Worm (Caenorhabditis elegans) whole organism, early embryonic: ENCODE measurements around the gene C28H8.3.

ENCODE experiments used
- B0310.2 ChIP-seq: sonication (generic microtip); optimal IDR thresholded peaks from 2 replicates; lab custom pipeline; 2016; ENCODE audit warnings: mild to moderate bottlenecking, missing genetic modification characterization, missing compliant biosample characterization
- F13C5.2 ChIP-seq: sonication (generic microtip); optimal IDR thresholded peaks from 2 replicates; lab custom pipeline; 2017; ENCODE audit warnings: mild to moderate bottlenecking, missing genetic modification characterization, inconsistent platforms, missing compliant biosample characterization
- aly-1 ChIP-seq: sonication (generic microtip); optimal IDR thresholded peaks from 2 replicates; lab custom pipeline; 2016; ENCODE audit warnings: missing genetic modification characterization, missing compliant biosample characterization
- ama-1 ChIP-seq: fragments of 150-350 bp; optimal IDR thresholded peaks from 2 replicates; lab custom pipeline; 2014
- ceh-13 ChIP-seq: fragments of 200-800 bp; sonication (Bioruptor generic); optimal IDR thresholded peaks from 2 replicates; lab custom pipeline; 2018; ENCODE audit warnings: mild to moderate bottlenecking, missing genetic modification characterization, missing compliant biosample characterization
- ceh-36 ChIP-seq: sonication (generic microtip); optimal IDR thresholded peaks from 2 replicates; lab custom pipeline; 2016; ENCODE audit warnings: missing genetic modification characterization, inconsistent platforms, missing compliant biosample characterization
- ets-7 ChIP-seq: sonication (generic microtip); optimal IDR thresholded peaks from 2 replicates; lab custom pipeline; 2016; ENCODE audit warnings: missing genotype, missing genetic modification characterization, missing compliant biosample characterization
- flt-1 ChIP-seq: fragments of 200-800 bp; sonication (Bioruptor generic); IDR thresholded peaks from 2 replicates; pipeline ENCODE4 v1.3.6; 2022; ENCODE audit warnings: missing genetic modification characterization, missing compliant biosample characterization
- hmbx-1 ChIP-seq: sonication (generic microtip); optimal IDR thresholded peaks from 2 replicates; lab custom pipeline; 2016; ENCODE audit warnings: mild to moderate bottlenecking, missing genetic modification characterization, missing compliant biosample characterization
- hmg-4 ChIP-seq: fragments of 200-800 bp; sonication (Bioruptor generic); optimal IDR thresholded peaks from 2 replicates; lab custom pipeline; 2018; ENCODE audit warnings: mild to moderate bottlenecking, missing genetic modification characterization, missing compliant biosample characterization
- hnd-1 ChIP-seq: sonication (generic microtip); optimal IDR thresholded peaks from 2 replicates; lab custom pipeline; 2016; ENCODE audit warnings: missing genetic modification characterization, missing compliant biosample characterization
- pes-1 ChIP-seq: fragments of 200-800 bp; sonication (Bioruptor generic); IDR thresholded peaks from 2 replicates; pipeline ENCODE4 v1.3.6; 2022; ENCODE audit warnings: missing genetic modification reagents, missing genetic modification characterization, missing compliant biosample characterization
- scrt-1 ChIP-seq: fragments of 200-800 bp; sonication (Bioruptor generic); IDR thresholded peaks from 2 replicates; pipeline ENCODE4 v1.3.6; 2022; ENCODE audit warnings: missing genetic modification characterization, missing compliant biosample characterization
- sea-1 ChIP-seq: fragments of 200-800 bp; sonication (Bioruptor generic); conservative IDR thresholded peaks from 2 replicates; pipeline ENCODE4 v1.3.6; 2022; ENCODE audit warnings: missing genetic modification characterization, missing compliant biosample characterization
- tbx-11 ChIP-seq: fragments of 200-800 bp; sonication (Bioruptor generic); IDR thresholded peaks from 2 replicates; pipeline ENCODE4 v1.3.6; 2022; ENCODE audit warnings: missing genetic modification characterization, missing compliant biosample characterization
- tbx-37 ChIP-seq: fragments of 200-800 bp; sonication (Bioruptor generic); conservative IDR thresholded peaks from 2 replicates; pipeline ENCODE4 v1.3.6; 2022; ENCODE audit warnings: missing genetic modification reagents, missing genetic modification characterization, missing compliant biosample characterization
- tra-4 ChIP-seq: sonication (generic microtip); optimal IDR thresholded peaks from 2 replicates; lab custom pipeline; 2017; ENCODE audit warnings: missing genetic modification characterization, missing compliant biosample characterization

Gene C28H8.3

DNA sequence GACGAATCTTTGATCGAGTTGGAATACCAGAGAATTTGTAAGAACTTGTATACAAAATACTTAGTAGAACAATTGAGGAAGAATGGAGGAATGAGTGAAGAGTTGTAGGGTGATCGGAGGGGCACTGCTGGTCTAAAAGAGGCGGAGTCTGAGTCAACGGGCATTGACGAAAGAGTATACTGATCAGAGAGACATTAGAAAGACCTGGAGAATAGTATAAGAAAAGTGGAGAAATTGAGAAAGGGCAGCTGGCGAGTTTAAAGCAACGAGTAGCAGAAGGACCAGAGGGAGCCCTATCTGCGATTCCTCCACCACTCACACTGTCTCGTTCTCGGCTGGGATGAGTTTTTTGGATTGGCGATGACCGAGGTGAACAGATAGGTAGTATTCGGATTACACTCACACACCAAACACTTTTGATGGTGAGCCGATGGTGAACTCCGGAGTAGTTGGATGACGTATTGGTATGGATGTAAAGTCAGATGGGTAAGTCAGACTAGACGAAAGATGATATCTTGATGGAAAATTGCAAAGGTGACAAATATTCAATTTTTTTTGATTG, 23.0 kb downstream of the C28H8.3 start, which contains the start of gene EGAP1.5:
EGAP1.5 (plus strand) TSS at position 289 of the 562 bp plus-strand sequence.
- TF ChIP-seq tbx-37 (GFP tag; lab: Robert Waterston, UW) (no peak), ama-1 (lab: Kevin White, UChicago) (no peak), flt-1 (no peak), aly-1 (no peak), hnd-1 (tag; lab: Kevin White, UChicago) (no peak), hmbx-1 (tag; lab: Kevin White, UChicago) (no peak), tbx-11 (GFP tag; lab: Robert Waterston, UW) (no peak), ets-7 (tag; lab: Kevin White, UChicago) (no peak), B0310.2 (no peak), tra-4 (tag; lab: Kevin White, UChicago) (no peak), sea-1 (no peak), pes-1 (GFP tag; lab: Robert Waterston, UW) (no peak), hmg-4 (GFP tag; lab: Kevin White, UChicago) (no peak), scrt-1 (GFP tag; lab: Robert Waterston, UW) (no peak), ceh-36 (tag; lab: Kevin White, UChicago) (no peak), ceh-13 (GFP tag; lab: Kevin White, UChicago) (no peak), F13C5.2 (tag; lab: Kevin White, UChicago) (no peak)

DNA sequence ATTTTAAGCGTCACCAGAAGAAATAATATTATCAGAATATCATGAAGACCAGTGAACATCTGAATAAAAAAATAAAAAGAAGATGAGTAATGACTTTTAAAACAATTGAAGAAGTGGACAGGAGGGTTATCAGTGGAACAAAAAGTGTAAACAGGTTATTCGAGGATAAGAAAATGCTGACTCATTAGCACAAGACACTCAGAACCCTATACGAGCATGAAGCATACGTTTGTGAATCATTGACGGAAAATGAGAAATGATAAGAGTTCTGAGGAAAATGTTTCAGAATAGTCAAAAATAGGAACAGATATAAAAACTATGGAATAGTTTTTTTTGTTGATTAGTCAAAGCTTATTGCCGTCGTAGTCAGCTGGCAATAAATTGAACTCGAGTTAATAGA, 24.4 kb downstream of the C28H8.3 start, which contains the start of gene zmp-1:
zmp-1 (minus strand) TSS at position 101 of the 400 bp plus-strand sequence.
- TF ChIP-seq hnd-1 (tag; lab: Kevin White, UChicago), result no peak
- TF ChIP-seq tra-4 (tag; lab: Kevin White, UChicago), result no peak

DNA sequence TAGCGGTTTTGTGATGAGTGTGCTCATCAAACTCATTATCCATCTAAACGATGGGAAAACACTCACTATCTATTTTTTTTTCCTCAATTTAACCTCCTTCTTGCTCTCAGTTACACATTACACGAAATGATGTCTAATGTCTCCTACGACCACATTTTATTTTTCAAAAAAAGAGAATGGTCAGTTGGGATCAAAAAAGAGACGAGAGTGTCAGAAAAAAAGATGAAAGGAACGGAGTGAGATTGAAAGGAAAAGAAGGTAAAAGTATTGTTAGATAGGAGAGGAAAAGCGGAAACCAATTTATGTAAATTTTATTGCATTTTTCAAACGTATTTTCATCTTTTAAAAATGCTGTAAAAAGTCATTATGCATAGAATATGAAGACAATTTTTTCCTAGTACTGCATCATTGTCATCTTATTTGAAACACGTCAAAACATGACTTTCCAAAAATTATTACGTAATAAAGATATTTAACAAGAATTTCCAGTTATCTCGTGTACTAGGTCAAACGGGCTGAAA, 25.7 kb downstream of the C28H8.3 start:
- no peak for TF ChIP-seq scrt-1 (GFP tag; lab: Robert Waterston, UW)
- TF ChIP-seq ceh-13 (GFP tag; lab: Kevin White, UChicago), result no peak
- no peak for TF ChIP-seq tbx-11 (GFP tag; lab: Robert Waterston, UW)
- TF ChIP-seq tra-4 (tag; lab: Kevin White, UChicago), result no peak
- no peak for TF ChIP-seq flt-1
- no peak for TF ChIP-seq tbx-37 (GFP tag; lab: Robert Waterston, UW)
- no peak for TF ChIP-seq hmbx-1 (tag; lab: Kevin White, UChicago)
- TF ChIP-seq F13C5.2 (tag; lab: Kevin White, UChicago), result no peak
- no peak for TF ChIP-seq sea-1
- no peak for TF ChIP-seq hnd-1 (tag; lab: Kevin White, UChicago)
- no peak for TF ChIP-seq B0310.2
- no peak for TF ChIP-seq ets-7 (tag; lab: Kevin White, UChicago)
- TF ChIP-seq ama-1 (lab: Kevin White, UChicago), result no peak
- no peak for TF ChIP-seq hmg-4 (GFP tag; lab: Kevin White, UChicago)
- no peak for TF ChIP-seq pes-1 (GFP tag; lab: Robert Waterston, UW)
- TF ChIP-seq aly-1, result no peak
- no peak for TF ChIP-seq ceh-36 (tag; lab: Kevin White, UChicago)

DNA sequence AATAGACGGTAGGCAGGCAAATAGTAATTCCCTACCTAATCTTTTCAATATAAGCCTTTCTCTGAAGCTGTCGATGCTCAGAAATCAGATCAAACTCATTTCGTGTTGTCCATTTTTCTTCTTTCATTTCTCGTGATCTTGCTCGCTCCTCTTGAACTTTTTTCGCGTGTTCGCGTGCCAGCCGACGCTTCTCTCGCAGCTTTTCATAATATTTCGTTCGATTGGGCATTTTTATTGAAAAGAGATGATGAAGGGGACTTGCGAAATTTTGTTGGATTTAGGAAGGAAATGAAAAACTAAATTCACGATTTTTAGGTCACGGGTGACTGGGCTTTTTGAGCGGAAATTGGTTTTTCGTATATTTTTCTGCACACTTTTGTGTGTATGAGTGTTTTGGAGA, 28.5 kb downstream of the C28H8.3 start, which contains the start of gene EGAP1.1:
EGAP1.1 (minus strand) TSS at position 229 of the 400 bp plus-strand sequence.
- no peak for TF ChIP-seq aly-1
- TF ChIP-seq ama-1 (lab: Kevin White, UChicago), result no peak
- no peak for TF ChIP-seq tbx-37 (GFP tag; lab: Robert Waterston, UW)
- TF ChIP-seq ets-7 (tag; lab: Kevin White, UChicago), result no peak
- no peak for TF ChIP-seq pes-1 (GFP tag; lab: Robert Waterston, UW)
- no peak for TF ChIP-seq tra-4 (tag; lab: Kevin White, UChicago)
- TF ChIP-seq hmbx-1 (tag; lab: Kevin White, UChicago), result no peak
- no peak for TF ChIP-seq hmg-4 (GFP tag; lab: Kevin White, UChicago)

DNA sequence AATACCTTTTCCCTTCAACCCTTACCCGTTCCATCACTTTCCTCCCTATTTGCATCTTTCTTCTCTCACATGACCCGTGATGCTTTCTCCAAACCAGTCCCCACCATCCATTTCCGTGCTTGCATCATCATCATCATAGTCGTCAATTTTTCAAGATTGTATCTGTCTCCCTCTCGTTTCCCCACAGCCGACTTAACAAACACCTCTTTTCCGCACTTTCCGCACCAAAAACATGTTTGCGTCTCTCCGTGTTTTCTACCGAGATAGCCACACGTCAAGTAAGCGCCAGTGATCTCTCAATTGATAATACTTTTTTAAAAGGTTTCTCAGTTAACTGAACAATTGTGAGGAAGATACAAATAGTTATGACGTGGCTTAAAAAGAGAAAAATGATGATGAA, 29.5 kb downstream of the C28H8.3 start:
- TF ChIP-seq hnd-1 (tag; lab: Kevin White, UChicago), result no peak
- no peak for TF ChIP-seq flt-1
- TF ChIP-seq ceh-13 (GFP tag; lab: Kevin White, UChicago), result no peak
- no peak for TF ChIP-seq hmg-4 (GFP tag; lab: Kevin White, UChicago)
- no peak for TF ChIP-seq B0310.2
- no peak for TF ChIP-seq F13C5.2 (tag; lab: Kevin White, UChicago)
- TF ChIP-seq ets-7 (tag; lab: Kevin White, UChicago), result no peak
- no peak for TF ChIP-seq scrt-1 (GFP tag; lab: Robert Waterston, UW)
- no peak for TF ChIP-seq tbx-11 (GFP tag; lab: Robert Waterston, UW)
- TF ChIP-seq tbx-37 (GFP tag; lab: Robert Waterston, UW), result no peak
- TF ChIP-seq ceh-36 (tag; lab: Kevin White, UChicago), result no peak
- no peak for TF ChIP-seq hmbx-1 (tag; lab: Kevin White, UChicago)
- no peak for TF ChIP-seq aly-1
- TF ChIP-seq tra-4 (tag; lab: Kevin White, UChicago), result no peak
- no peak for TF ChIP-seq pes-1 (GFP tag; lab: Robert Waterston, UW)
- TF ChIP-seq ama-1 (lab: Kevin White, UChicago), result no peak
- TF ChIP-seq sea-1, result no peak

DNA sequence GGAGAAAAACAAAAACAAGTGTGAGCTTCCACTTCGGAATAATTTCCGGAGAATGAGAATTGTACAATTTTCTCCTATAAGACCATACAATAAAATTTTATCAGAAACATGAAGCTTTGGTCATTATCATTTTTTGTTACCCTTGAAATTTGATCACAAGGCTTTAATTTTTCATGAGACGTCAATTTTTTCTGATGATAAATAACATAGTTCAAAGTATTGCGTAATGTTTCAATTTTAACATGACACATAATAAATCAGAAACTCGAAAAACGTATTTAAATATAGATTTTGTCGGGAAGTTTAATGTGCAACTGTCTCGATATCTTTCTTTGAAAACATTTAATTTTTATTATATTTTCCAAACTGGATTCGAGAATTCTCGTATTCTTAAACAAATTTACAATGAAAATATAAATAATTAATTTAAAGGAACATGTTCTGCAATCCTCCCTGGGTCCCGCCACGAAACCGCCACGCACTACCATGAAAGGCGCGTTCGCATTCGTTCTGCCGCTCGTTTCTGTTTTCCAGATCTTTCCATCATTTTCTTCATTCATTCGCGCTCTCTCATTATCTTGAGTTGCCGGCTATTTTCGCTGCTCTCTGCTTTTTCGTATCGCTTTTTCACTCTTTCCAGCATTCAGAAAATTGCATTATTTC, 30.4 kb downstream of the C28H8.3 start:
- TF ChIP-seq tbx-11 (GFP tag; lab: Robert Waterston, UW) (no peak), pes-1 (GFP tag; lab: Robert Waterston, UW) (no peak), sea-1 (no peak)
